Fruit fly (Drosophila melanogaster) Kc167 (cell line): ENCODE data around the gene CG42556.

Experiments used
- h ChIP-seq: fragments of >200 bp; optimal IDR thresholded peaks from 3 replicates; lab custom pipeline; 2018; ENCODE audit warnings: missing external identifiers
- insv ChIP-seq: fragments of >200 bp; optimal IDR thresholded peaks from 3 replicates; lab custom pipeline; 2018; ENCODE audit warnings: missing external identifiers

DNA sequence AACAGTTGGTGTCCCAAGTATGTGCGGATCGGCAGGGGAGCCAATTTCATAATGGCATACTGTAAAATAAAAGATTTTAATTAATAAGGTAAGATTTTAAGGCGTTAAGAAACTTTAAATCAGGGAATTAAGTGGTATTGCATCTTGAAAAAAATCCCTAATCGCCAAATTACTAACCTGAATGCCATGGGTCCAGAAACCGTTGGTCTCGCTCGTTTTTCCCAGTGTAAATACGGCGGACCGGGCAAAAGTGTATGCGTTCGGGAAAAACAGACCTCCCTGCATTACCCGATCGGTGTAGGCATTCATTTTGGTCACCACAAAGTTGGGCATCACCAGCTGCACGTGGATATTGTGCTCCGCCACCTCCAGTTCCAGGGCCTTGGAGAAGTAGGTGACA lies 46.4 kb upstream of the CG42556 start:
- TF ChIP-seq h, result no peak
- no peak for TF ChIP-seq insv
